Worm (Caenorhabditis elegans): ENCODE measurements around the gene R74.7.

ce11 chrIII:4228841-4229240 is 24.6 kb downstream of the R74.7 start, which contains the start of gene F43C1.5:
- TF ChIP-seq med-1 (GFP tag; optimal IDR thresholded peaks at IDR 0.05; ENCODE audit: insufficient read depth) (no peak), ref-1 (GFP tag; conservative IDR thresholded peaks at IDR 0.05) (no peak), ztf-23 (GFP tag; IDR thresholded peaks at IDR 0.05) (no peak), cog-1 (tag; optimal IDR thresholded peaks at IDR 0.05) (no peak)
